Fruit fly (Drosophila melanogaster) whole organism, adult: Measurements from ENCODE around the gene CG4631.

Experiments used
- CG7101 ChIP-seq: fragments of 200-800 bp; sonication (Bioruptor generic); optimal IDR thresholded peaks from 2 replicates; lab custom pipeline; 2018; ENCODE audit warnings: missing biosample characterization, mild to moderate bottlenecking, missing genetic modification characterization, moderate library complexity
- Hr96 ChIP-seq: fragments of 200-800 bp; sonication (Bioruptor generic); optimal IDR thresholded peaks from 2 replicates; lab custom pipeline; 2016; ENCODE audit warnings: missing biosample characterization, missing genetic modification characterization
- cic ChIP-seq: fragments of 200-800 bp; sonication (Bioruptor generic); optimal IDR thresholded peaks from 2 replicates; lab custom pipeline; 2017; ENCODE audit warnings: missing biosample characterization, mild to moderate bottlenecking, missing genetic modification characterization, moderate library complexity

DNA sequence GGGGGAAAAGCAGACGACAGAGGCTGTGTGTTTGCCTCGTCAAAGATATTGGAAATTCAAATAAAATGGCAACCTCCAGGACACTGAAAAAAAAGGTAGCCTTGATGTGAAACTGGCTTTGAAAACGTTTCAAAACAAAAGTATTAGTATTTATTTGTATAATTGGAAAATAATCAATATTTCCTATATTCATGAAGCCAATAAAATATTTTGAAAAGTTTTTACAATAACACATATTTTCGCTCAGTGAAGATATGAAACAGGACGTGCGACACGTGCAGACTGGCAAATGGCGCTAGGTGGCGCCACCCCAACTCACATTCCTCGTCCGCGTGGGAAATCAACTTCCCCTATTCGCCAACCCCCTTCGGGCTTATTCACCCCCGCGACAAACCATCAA lies 40.6 kb downstream of the CG4631 start:
- TF ChIP-seq CG7101 (tag; lab: Kevin White, UChicago) = no peak
- no peak for TF ChIP-seq cic (GFP tag; lab: Kevin White, UChicago)
- no peak for TF ChIP-seq Hr96
